Worm (Caenorhabditis elegans) whole organism, early embryonic: ENCODE results near the gene M106.8.

Source experiments
- B0310.2 ChIP-seq: sonication (generic microtip); optimal IDR thresholded peaks from 2 replicates; lab custom pipeline; 2016; ENCODE audit warnings: mild to moderate bottlenecking, missing genetic modification characterization, missing compliant biosample characterization
- F13C5.2 ChIP-seq: sonication (generic microtip); optimal IDR thresholded peaks from 2 replicates; lab custom pipeline; 2017; ENCODE audit warnings: mild to moderate bottlenecking, missing genetic modification characterization, inconsistent platforms, missing compliant biosample characterization
- aly-1 ChIP-seq: sonication (generic microtip); optimal IDR thresholded peaks from 2 replicates; lab custom pipeline; 2016; ENCODE audit warnings: missing genetic modification characterization, missing compliant biosample characterization
- ama-1 ChIP-seq: fragments of 150-350 bp; optimal IDR thresholded peaks from 2 replicates; lab custom pipeline; 2014
- ceh-13 ChIP-seq: fragments of 200-800 bp; sonication (Bioruptor generic); optimal IDR thresholded peaks from 2 replicates; lab custom pipeline; 2018; ENCODE audit warnings: mild to moderate bottlenecking, missing genetic modification characterization, missing compliant biosample characterization
- ceh-36 ChIP-seq: sonication (generic microtip); optimal IDR thresholded peaks from 2 replicates; lab custom pipeline; 2016; ENCODE audit warnings: missing genetic modification characterization, inconsistent platforms, missing compliant biosample characterization
- ets-7 ChIP-seq: sonication (generic microtip); optimal IDR thresholded peaks from 2 replicates; lab custom pipeline; 2016; ENCODE audit warnings: missing genotype, missing genetic modification characterization, missing compliant biosample characterization
- flt-1 ChIP-seq: fragments of 200-800 bp; sonication (Bioruptor generic); IDR thresholded peaks from 2 replicates; pipeline ENCODE4 v1.3.6; 2022; ENCODE audit warnings: missing genetic modification characterization, missing compliant biosample characterization
- hmbx-1 ChIP-seq: sonication (generic microtip); optimal IDR thresholded peaks from 2 replicates; lab custom pipeline; 2016; ENCODE audit warnings: mild to moderate bottlenecking, missing genetic modification characterization, missing compliant biosample characterization
- hmg-4 ChIP-seq: fragments of 200-800 bp; sonication (Bioruptor generic); optimal IDR thresholded peaks from 2 replicates; lab custom pipeline; 2018; ENCODE audit warnings: mild to moderate bottlenecking, missing genetic modification characterization, missing compliant biosample characterization
- hnd-1 ChIP-seq: sonication (generic microtip); optimal IDR thresholded peaks from 2 replicates; lab custom pipeline; 2016; ENCODE audit warnings: missing genetic modification characterization, missing compliant biosample characterization
- pes-1 ChIP-seq: fragments of 200-800 bp; sonication (Bioruptor generic); IDR thresholded peaks from 2 replicates; pipeline ENCODE4 v1.3.6; 2022; ENCODE audit warnings: missing genetic modification reagents, missing genetic modification characterization, missing compliant biosample characterization
- scrt-1 ChIP-seq: fragments of 200-800 bp; sonication (Bioruptor generic); IDR thresholded peaks from 2 replicates; pipeline ENCODE4 v1.3.6; 2022; ENCODE audit warnings: missing genetic modification characterization, missing compliant biosample characterization
- sea-1 ChIP-seq: fragments of 200-800 bp; sonication (Bioruptor generic); conservative IDR thresholded peaks from 2 replicates; pipeline ENCODE4 v1.3.6; 2022; ENCODE audit warnings: missing genetic modification characterization, missing compliant biosample characterization
- tbx-11 ChIP-seq: fragments of 200-800 bp; sonication (Bioruptor generic); IDR thresholded peaks from 2 replicates; pipeline ENCODE4 v1.3.6; 2022; ENCODE audit warnings: missing genetic modification characterization, missing compliant biosample characterization
- tbx-37 ChIP-seq: fragments of 200-800 bp; sonication (Bioruptor generic); conservative IDR thresholded peaks from 2 replicates; pipeline ENCODE4 v1.3.6; 2022; ENCODE audit warnings: missing genetic modification reagents, missing genetic modification characterization, missing compliant biosample characterization
- tra-4 ChIP-seq: sonication (generic microtip); optimal IDR thresholded peaks from 2 replicates; lab custom pipeline; 2017; ENCODE audit warnings: missing genetic modification characterization, missing compliant biosample characterization

Gene M106.8

DNA sequence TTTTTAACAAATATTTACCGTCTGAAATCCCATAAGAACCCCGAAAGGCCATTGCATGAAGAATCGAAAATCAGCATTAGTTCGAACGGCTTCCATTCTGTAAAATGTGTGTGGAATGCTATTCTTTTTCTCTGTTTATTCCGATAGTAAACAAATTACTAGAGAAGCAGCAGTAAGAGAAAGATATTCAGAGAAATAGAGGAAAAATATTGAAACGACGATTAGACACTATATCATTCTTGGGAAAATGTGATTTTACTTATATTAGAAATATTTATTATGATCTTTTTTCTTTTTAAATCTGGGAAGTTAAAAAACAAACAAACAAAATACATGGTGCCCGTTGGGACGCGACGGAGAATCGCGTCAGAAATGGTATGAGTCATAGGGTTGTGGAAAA, at the start of gene M106.8:
Gene M106.8, minus strand, starts transcription at position 101 of the 400 bp plus-strand sequence.
- TF ChIP-seq tra-4 (tag; lab: Kevin White, UChicago), result no peak
- no peak for TF ChIP-seq ceh-36 (tag; lab: Kevin White, UChicago)
- TF ChIP-seq hnd-1 (tag; lab: Kevin White, UChicago), result no peak
- no peak for TF ChIP-seq hmbx-1
- TF ChIP-seq B0310.2 (tag; lab: Kevin White, UChicago), result no peak

DNA sequence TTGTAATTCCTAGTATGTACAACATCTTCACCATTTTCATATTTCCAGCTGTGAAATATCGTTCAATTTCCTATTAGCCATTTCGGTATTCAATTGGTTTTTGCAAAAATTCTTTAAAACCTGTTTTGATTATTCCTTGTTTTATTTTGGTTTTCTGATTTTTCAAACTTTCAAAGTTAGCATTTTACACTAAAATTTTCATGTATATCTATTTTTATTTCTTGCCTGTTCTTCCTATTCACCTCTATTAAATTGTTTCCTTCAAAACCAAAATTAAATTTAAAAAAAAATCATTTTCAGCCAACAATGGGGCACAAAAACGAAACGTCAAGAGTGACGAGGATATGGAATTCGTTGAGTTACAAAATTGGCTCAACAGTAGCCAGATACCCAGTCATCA, 45.6 kb upstream of the M106.8 start, which contains the start of gene ptr-8:
Gene ptr-8, plus strand, starts transcription at position 301 of the 400 bp plus-strand sequence.
- TF ChIP-seq hmbx-1 (no peak), tbx-11 (GFP tag; lab: Robert Waterston, UW) (no peak), ceh-13 (no peak), F13C5.2 (tag; lab: Kevin White, UChicago) (no peak), B0310.2 (tag; lab: Kevin White, UChicago) (no peak), pes-1 (GFP tag; lab: Robert Waterston, UW) (no peak), hnd-1 (tag; lab: Kevin White, UChicago) (no peak), ets-7 (tag; lab: Kevin White, UChicago) (no peak), scrt-1 (GFP tag; lab: Robert Waterston, UW) (no peak), tbx-37 (no peak), ceh-36 (tag; lab: Kevin White, UChicago) (no peak), tra-4 (tag; lab: Kevin White, UChicago) (no peak), hmg-4 (GFP tag; lab: Kevin White, UChicago) (no peak), aly-1 (tag; lab: Kevin White, UChicago) (no peak), sea-1 (GFP tag; lab: Robert Waterston, UW) (no peak), flt-1 (GFP tag; lab: Robert Waterston, UW) (no peak)

DNA sequence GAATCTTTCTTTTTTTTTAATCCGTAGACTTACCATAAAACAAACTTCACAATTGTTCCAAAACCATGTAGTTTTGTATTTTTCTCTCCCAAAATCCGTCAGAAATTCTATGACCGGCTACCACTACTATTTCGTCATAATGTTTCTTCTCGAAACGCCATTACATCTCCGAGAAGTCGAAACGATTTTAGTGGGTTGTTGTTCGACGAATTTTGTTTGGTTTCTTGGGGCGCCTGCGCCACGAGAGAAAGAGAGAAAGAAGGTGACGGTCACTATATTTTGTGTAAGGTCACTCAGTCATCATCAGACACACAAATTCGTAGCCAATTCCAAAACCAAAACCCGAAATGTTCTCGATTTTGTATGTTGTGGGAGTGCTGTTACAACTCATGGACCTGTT, 43.7 kb upstream of the M106.8 start:
- TF ChIP-seq tra-4 (tag; lab: Kevin White, UChicago) (no peak), tbx-11 (GFP tag; lab: Robert Waterston, UW) (no peak), flt-1 (GFP tag; lab: Robert Waterston, UW) (no peak), F13C5.2 (tag; lab: Kevin White, UChicago) (no peak), tbx-37 (no peak), hmg-4 (GFP tag; lab: Kevin White, UChicago) (no peak), pes-1 (GFP tag; lab: Robert Waterston, UW) (no peak), hnd-1 (tag; lab: Kevin White, UChicago) (no peak), aly-1 (tag; lab: Kevin White, UChicago) (no peak), B0310.2 (tag; lab: Kevin White, UChicago) (no peak), ceh-36 (tag; lab: Kevin White, UChicago) (no peak), sea-1 (GFP tag; lab: Robert Waterston, UW) (no peak), hmbx-1 (no peak), scrt-1 (GFP tag; lab: Robert Waterston, UW) (no peak), ets-7 (tag; lab: Kevin White, UChicago) (no peak), ceh-13 (no peak)

DNA sequence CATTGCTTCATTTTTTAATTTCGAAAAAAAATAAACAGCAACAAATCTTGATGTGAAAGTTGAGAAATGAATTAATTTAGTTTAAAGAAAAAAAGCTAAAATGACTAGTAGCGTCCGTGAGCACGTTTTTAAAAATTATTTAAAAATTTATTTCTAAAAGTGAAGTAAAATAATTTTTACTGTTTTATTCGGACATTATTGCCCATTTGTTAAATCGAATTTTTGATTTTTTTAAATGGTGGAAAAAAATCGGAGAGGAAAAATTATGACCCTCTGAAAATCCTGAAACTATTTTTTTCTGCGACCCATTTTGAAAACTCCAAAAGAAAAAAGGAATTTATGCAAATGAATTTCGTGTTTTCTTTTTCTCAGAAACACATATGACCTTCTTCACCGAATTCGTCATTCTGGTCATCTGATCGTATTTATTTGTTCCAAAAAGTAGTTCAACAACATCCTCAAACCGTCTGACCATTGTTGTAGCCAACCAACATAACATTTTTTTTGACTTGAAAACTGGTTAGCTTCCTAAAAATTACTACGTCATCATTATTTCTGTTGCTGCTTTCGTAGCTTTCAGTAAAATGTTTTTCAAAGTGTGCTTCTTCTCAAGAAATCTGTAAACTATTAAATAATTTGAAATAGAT, 42.6 kb upstream of the M106.8 start, which contains the start of gene F44F4.3:
Gene F44F4.3, minus strand, starts transcription at position 51 of the 647 bp plus-strand sequence.
- TF ChIP-seq hmbx-1, result no peak
- no peak for TF ChIP-seq tra-4 (tag; lab: Kevin White, UChicago)
- no peak for TF ChIP-seq ets-7 (tag; lab: Kevin White, UChicago)
- TF ChIP-seq tbx-37, result no peak
- no peak for TF ChIP-seq aly-1 (tag; lab: Kevin White, UChicago)
- no peak for TF ChIP-seq pes-1 (GFP tag; lab: Robert Waterston, UW)
- no peak for TF ChIP-seq hnd-1 (tag; lab: Kevin White, UChicago)
- no peak for TF ChIP-seq scrt-1 (GFP tag; lab: Robert Waterston, UW)
- no peak for TF ChIP-seq tbx-11 (GFP tag; lab: Robert Waterston, UW)
- no peak for TF ChIP-seq flt-1 (GFP tag; lab: Robert Waterston, UW)
- no peak for TF ChIP-seq F13C5.2 (tag; lab: Kevin White, UChicago)
- TF ChIP-seq sea-1 (GFP tag; lab: Robert Waterston, UW), result no peak
- no peak for TF ChIP-seq hmg-4 (GFP tag; lab: Kevin White, UChicago)
- no peak for TF ChIP-seq ceh-36 (tag; lab: Kevin White, UChicago)
- no peak for TF ChIP-seq B0310.2 (tag; lab: Kevin White, UChicago)
- no peak for TF ChIP-seq ama-1

DNA sequence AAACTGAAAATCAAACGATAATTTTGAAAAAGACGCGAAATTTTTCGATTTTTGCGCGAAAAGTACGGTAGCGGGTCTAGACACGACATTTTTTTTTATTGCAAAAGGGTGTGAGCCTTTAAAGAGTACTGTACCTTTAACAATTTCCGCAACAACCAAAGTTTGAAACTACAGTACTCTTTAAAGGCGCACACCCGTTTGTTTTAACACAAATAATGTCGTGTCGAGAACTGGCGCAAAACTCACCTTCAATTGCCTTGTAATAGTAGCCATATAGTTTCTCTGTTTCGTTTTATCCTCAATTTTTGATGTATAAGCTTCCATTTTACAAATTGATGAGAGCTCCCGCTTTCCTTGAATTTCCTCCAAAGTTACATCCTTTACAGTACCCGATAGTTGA, 41.8 kb upstream of the M106.8 start:
- TF ChIP-seq hmg-4 (GFP tag; lab: Kevin White, UChicago) (no peak), tra-4 (tag; lab: Kevin White, UChicago) (no peak), pes-1 (GFP tag; lab: Robert Waterston, UW) (no peak), B0310.2 (tag; lab: Kevin White, UChicago) (no peak), hmbx-1 (no peak), ets-7 (tag; lab: Kevin White, UChicago) (no peak), ceh-13 (no peak), flt-1 (GFP tag; lab: Robert Waterston, UW) (no peak), aly-1 (tag; lab: Kevin White, UChicago) (no peak), scrt-1 (GFP tag; lab: Robert Waterston, UW) (no peak), tbx-37 (no peak), ama-1 (no peak), tbx-11 (GFP tag; lab: Robert Waterston, UW) (no peak), ceh-36 (tag; lab: Kevin White, UChicago) (no peak), sea-1 (GFP tag; lab: Robert Waterston, UW) (no peak)

DNA sequence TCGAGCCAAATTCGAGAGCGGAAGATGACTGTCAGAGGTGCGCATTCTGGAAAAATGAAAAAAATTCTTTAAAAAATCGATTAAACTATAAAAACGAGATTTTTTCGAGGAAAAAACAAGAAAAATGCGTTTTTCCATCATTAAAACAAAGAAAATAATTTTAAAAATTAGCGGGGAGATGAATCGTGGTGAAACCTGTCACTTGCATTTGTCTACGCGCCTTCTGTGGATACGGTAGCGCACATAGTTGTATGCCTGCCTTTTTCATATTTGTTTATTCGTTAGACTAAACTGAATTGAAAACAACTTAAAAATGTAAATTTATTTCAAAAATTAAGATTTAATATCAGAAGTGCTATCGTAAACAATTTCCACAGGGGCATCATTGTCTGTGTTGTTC, 41.0 kb upstream of the M106.8 start, which contains the start of gene egg-3:
Gene egg-3, minus strand, starts transcription at position 46 of the 400 bp plus-strand sequence.
- TF ChIP-seq flt-1 (GFP tag; lab: Robert Waterston, UW) (no peak), F13C5.2 (tag; lab: Kevin White, UChicago) (no peak), tra-4 (tag; lab: Kevin White, UChicago) (no peak), ets-7 (tag; lab: Kevin White, UChicago) (no peak), tbx-11 (GFP tag; lab: Robert Waterston, UW) (no peak), ceh-36 (tag; lab: Kevin White, UChicago) (no peak), B0310.2 (tag; lab: Kevin White, UChicago) (no peak), pes-1 (GFP tag; lab: Robert Waterston, UW) (no peak), hnd-1 (tag; lab: Kevin White, UChicago) (no peak), ama-1 (no peak), hmg-4 (GFP tag; lab: Kevin White, UChicago) (no peak), hmbx-1 (no peak), aly-1 (tag; lab: Kevin White, UChicago) (no peak), tbx-37 (no peak), scrt-1 (GFP tag; lab: Robert Waterston, UW) (no peak), ceh-13 (no peak), sea-1 (GFP tag; lab: Robert Waterston, UW) (no peak)
